Fruit fly (Drosophila melanogaster): ENCODE data around the gene unc-119.

- TF ChIP-seq Mnt (GFP tag; optimal IDR thresholded peaks at IDR 0.05) (no peak), tj (GFP tag; optimal IDR thresholded peaks at IDR 0.05) (no peak), Hr96 (GFP tag; optimal IDR thresholded peaks at IDR 0.05) (no peak)
Measured at dm6 chrX:7319053-7319702, 28.1 kb upstream of the unc-119 start.
